Worm (Caenorhabditis elegans) whole organism, L1 larva: ENCODE results near the gene cor-1.

Experiments used
- C16A3.4 ChIP-seq: fragments of 150-350 bp; optimal IDR thresholded peaks from 2 replicates; lab custom pipeline; 2014; ENCODE audit warnings: missing biosample characterization, missing genetic modification characterization
- C34B4.2 ChIP-seq: sonication (generic microtip); optimal IDR thresholded peaks from 2 replicates; lab custom pipeline; 2017; ENCODE audit warnings: mild to moderate bottlenecking, missing genetic modification characterization, missing compliant biosample characterization
- Y116A8C.19 ChIP-seq: sonication (generic microtip); optimal IDR thresholded peaks from 2 replicates; lab custom pipeline; 2016; ENCODE audit warnings: missing compliant biosample characterization, missing genetic modification characterization, borderline replicate concordance
- alr-1 ChIP-seq: fragments of 200-800 bp; sonication (Bioruptor generic); optimal IDR thresholded peaks from 2 replicates; lab custom pipeline; 2018; ENCODE audit warnings: borderline replicate concordance, mild to moderate bottlenecking, missing genetic modification characterization, missing compliant biosample characterization
- aly-2 ChIP-seq: fragments of 150-350 bp; optimal IDR thresholded peaks from 2 replicates; lab custom pipeline; 2014; ENCODE audit warnings: missing biosample characterization, missing genetic modification characterization
- blmp-1 ChIP-seq: fragments of 150-350 bp; optimal IDR thresholded peaks from 2 replicates; lab custom pipeline; 2014; ENCODE audit warnings: missing biosample characterization, missing genetic modification characterization
- ceh-63 ChIP-seq: fragments of 200-800 bp; sonication (Bioruptor generic); optimal IDR thresholded peaks from 2 replicates; lab custom pipeline; 2018; ENCODE audit warnings: mild to moderate bottlenecking, missing genetic modification characterization, missing compliant biosample characterization
- ces-1 ChIP-seq: fragments of 150-350 bp; optimal IDR thresholded peaks from 2 replicates; lab custom pipeline; 2014; ENCODE audit warnings: missing biosample characterization, missing genetic modification reagents, missing genetic modification characterization
- dpl-1 ChIP-seq, 3 experiments: fragments of 150-350 bp in 2 of 3; sonication (generic microtip) in 1 of 3; optimal IDR thresholded peaks; 2 replicates each; lab custom pipeline; 2014 to 2017; ENCODE audit warnings: missing biosample characterization in 3 of 3, missing genetic modification characterization in 3 of 3, missing genetic modification reagents in 3 of 3
- efl-1 ChIP-seq, 4 experiments: fragments of 150-350 bp; optimal IDR thresholded peaks in 3 of 4; peaks in 1 of 4; 1 replicate in 1 of 4; 2 replicates in 3 of 4; lab custom pipeline; 2014; ENCODE audit warnings: missing biosample characterization in 2 of 4, missing genetic modification characterization in 2 of 4, missing genetic modification reagents in 2 of 4
- elt-3 ChIP-seq, 6 experiments: fragments of 150-350 bp in 1 of 6; sonication (generic microtip); optimal IDR thresholded peaks; 2 replicates each; lab custom pipeline; 2017 to 2018; ENCODE audit warnings: missing biosample characterization in 6 of 6, missing genetic modification characterization in 6 of 6, inconsistent platforms in 1 of 6
- fkh-4 ChIP-seq: sonication (generic microtip); optimal IDR thresholded peaks from 2 replicates; lab custom pipeline; 2016; ENCODE audit warnings: missing compliant biosample characterization, missing genetic modification characterization, borderline replicate concordance
- fkh-8 ChIP-seq: sonication (generic microtip); optimal IDR thresholded peaks from 2 replicates; lab custom pipeline; 2016; ENCODE audit warnings: mild to moderate bottlenecking, missing genetic modification characterization, missing compliant biosample characterization
- grh-1 ChIP-seq: fragments of 200-800 bp; sonication (Bioruptor generic); IDR thresholded peaks from 2 replicates; pipeline ENCODE4 v1.3.6; 2022; ENCODE audit warnings: missing genetic modification reagents, missing genetic modification characterization, missing compliant biosample characterization
- hpl-2 ChIP-seq: fragments of 150-350 bp; optimal IDR thresholded peaks from 2 replicates; lab custom pipeline; 2014; ENCODE audit warnings: missing biosample characterization, missing genetic modification reagents, missing genetic modification characterization
- jun-1 ChIP-seq: fragments of 150-350 bp; optimal IDR thresholded peaks from 2 replicates; lab custom pipeline; 2014; ENCODE audit warnings: missing biosample characterization, missing genetic modification reagents, missing genetic modification characterization
- lin-14 ChIP-seq: fragments of 200-800 bp; sonication (Bioruptor generic); optimal IDR thresholded peaks from 2 replicates; lab custom pipeline; 2018; ENCODE audit warnings: mild to moderate bottlenecking, missing genetic modification characterization, moderate library complexity, missing compliant biosample characterization
- lin-35 ChIP-seq, 2 experiments: fragments of 150-350 bp; optimal IDR thresholded peaks; 2 replicates each; lab custom pipeline; 2014; ENCODE audit warnings: missing biosample characterization in 2 of 2, missing genetic modification characterization in 2 of 2, missing genetic modification reagents in 2 of 2
- lin-39 ChIP-seq: fragments of 150-350 bp; optimal IDR thresholded peaks from 2 replicates; lab custom pipeline; 2014; ENCODE audit warnings: missing biosample characterization, missing genetic modification reagents, missing genetic modification characterization
- mab-9 ChIP-seq: fragments of 200-800 bp; sonication (Bioruptor generic); IDR thresholded peaks from 2 replicates; pipeline ENCODE4 v1.3.6; 2022; ENCODE audit warnings: missing genetic modification reagents, missing genetic modification characterization, missing compliant biosample characterization
- mdl-1 ChIP-seq, 2 experiments: fragments of 150-350 bp; optimal IDR thresholded peaks; 2 replicates each; lab custom pipeline; 2014 to 2017; ENCODE audit warnings: missing biosample characterization in 2 of 2, missing genetic modification characterization in 2 of 2, inconsistent platforms in 1 of 2
- mep-1 ChIP-seq: fragments of 150-350 bp; optimal IDR thresholded peaks from 2 replicates; lab custom pipeline; 2014; ENCODE audit warnings: missing biosample characterization, missing genetic modification characterization
- nhr-11 ChIP-seq: fragments of 150-350 bp; optimal IDR thresholded peaks from 2 replicates; lab custom pipeline; 2014; ENCODE audit warnings: missing biosample characterization, missing genetic modification characterization
- nhr-20 ChIP-seq: sonication (generic microtip); optimal IDR thresholded peaks from 2 replicates; lab custom pipeline; 2016; ENCODE audit warnings: mild to moderate bottlenecking, missing genetic modification characterization, missing compliant biosample characterization
- nhr-71 ChIP-seq: sonication (generic microtip); optimal IDR thresholded peaks from 2 replicates; lab custom pipeline; 2016; ENCODE audit warnings: mild to moderate bottlenecking, missing genetic modification characterization, moderate library complexity, missing compliant biosample characterization
- nhr-84 ChIP-seq: sonication (generic microtip); optimal IDR thresholded peaks from 2 replicates; lab custom pipeline; 2017; ENCODE audit warnings: missing biosample characterization, missing genetic modification characterization
- nhr-85 ChIP-seq: sonication (generic microtip); peaks from one replicate; lab custom pipeline; 2016; ENCODE audit warnings: missing genetic modification characterization, inconsistent platforms, missing compliant biosample characterization
- nhr-90 ChIP-seq: sonication (generic microtip); optimal IDR thresholded peaks from 2 replicates; lab custom pipeline; 2016; ENCODE audit warnings: mild to moderate bottlenecking, missing genetic modification characterization, missing compliant biosample characterization; ENCODE audit not compliant: poor library complexity
- pax-3 ChIP-seq: fragments of 200-800 bp; sonication (Bioruptor generic); optimal IDR thresholded peaks from 2 replicates; lab custom pipeline; 2018; ENCODE audit warnings: mild to moderate bottlenecking, missing genetic modification characterization, moderate library complexity, missing compliant biosample characterization
- rnt-1 ChIP-seq: sonication (generic microtip); optimal IDR thresholded peaks from 2 replicates; lab custom pipeline; 2016; ENCODE audit warnings: mild to moderate bottlenecking, missing genetic modification characterization, moderate library complexity, missing compliant biosample characterization
- snu-23 ChIP-seq: sonication (generic microtip); optimal IDR thresholded peaks from 2 replicates; lab custom pipeline; 2016; ENCODE audit warnings: missing genetic modification characterization, missing compliant biosample characterization
- tbx-2 ChIP-seq: sonication (generic microtip); optimal IDR thresholded peaks from 2 replicates; lab custom pipeline; 2016; ENCODE audit warnings: missing genetic modification characterization, missing compliant biosample characterization
- unc-30 ChIP-seq: sonication (generic microtip); optimal IDR thresholded peaks from 2 replicates; lab custom pipeline; 2017; ENCODE audit warnings: missing biosample characterization, missing genetic modification characterization
- unc-62 ChIP-seq: fragments of 150-350 bp; optimal IDR thresholded peaks from 2 replicates; lab custom pipeline; 2014; ENCODE audit warnings: missing biosample characterization, missing genetic modification reagents, missing genetic modification characterization
- unc-86 ChIP-seq: sonication (generic microtip); optimal IDR thresholded peaks from 2 replicates; lab custom pipeline; 2016; ENCODE audit warnings: missing genetic modification characterization, missing compliant biosample characterization
- xbp-1 ChIP-seq: sonication (generic microtip); optimal IDR thresholded peaks from 2 replicates; lab custom pipeline; 2016; ENCODE audit warnings: missing genetic modification characterization, missing compliant biosample characterization
- zag-1 ChIP-seq: fragments of 150-350 bp; optimal IDR thresholded peaks from 2 replicates; lab custom pipeline; 2014; ENCODE audit warnings: missing biosample characterization, missing genetic modification characterization
- zip-4 ChIP-seq: fragments of 200-800 bp; sonication (Bioruptor generic); optimal IDR thresholded peaks from 2 replicates; lab custom pipeline; 2018; ENCODE audit warnings: mild to moderate bottlenecking, missing genetic modification characterization, moderate library complexity, missing compliant biosample characterization

cor-1 gene

ce11 chrIII:10236291-10236871, 12.5 kb upstream of the cor-1 start (continued):
- TF ChIP-seq Y116A8C.19: no peak
- TF ChIP-seq mdl-1 (tag; optimal IDR thresholded peaks at IDR 0.05; lab: Kevin White, UChicago): peak in 1 of 2 experiments; percentile 15
- no peak for TF ChIP-seq C34B4.2 (tag; lab: Kevin White, UChicago)
- TF ChIP-seq ceh-63 (GFP tag; lab: Kevin White, UChicago): no peak
- TF ChIP-seq aly-2 (tag; lab: Kevin White, UChicago): no peak
- TF ChIP-seq lin-39 (tag; lab: Kevin White, UChicago): no peak
- peak in 1 of 2 experiments; percentile 36 for TF ChIP-seq lin-35 (GFP tag; optimal IDR thresholded peaks at IDR 0.05; lab: Kevin White, UChicago)
- no peak for TF ChIP-seq tbx-2 (tag; lab: Kevin White, UChicago)
- peak; percentile 51 for TF ChIP-seq lin-14
- peak in 2 of 6 experiments; percentile 19 to 79 for TF ChIP-seq elt-3 (tag; optimal IDR thresholded peaks at IDR 0.05; lab: Kevin White, UChicago)
- no peak for TF ChIP-seq mab-9 (GFP tag; lab: Robert Waterston, UW)
- no peak for TF ChIP-seq zip-4 (GFP tag; lab: Kevin White, UChicago)
- TF ChIP-seq nhr-85 (tag; lab: Kevin White, UChicago): peak; percentile 52
- no peak for TF ChIP-seq efl-1 (optimal IDR thresholded peaks at IDR 0.05; lab: Kevin White, UChicago)
- no peak for TF ChIP-seq efl-1 (GFP tag; optimal IDR thresholded peaks at IDR 0.05 in 1 of 2; lab: Kevin White, UChicago)
- peak; percentile 39 for TF ChIP-seq snu-23 (GFP tag; lab: Kevin White, UChicago)
- peak; percentile 27 for TF ChIP-seq nhr-20 (tag; lab: Kevin White, UChicago)
- peak; percentile 27 for TF ChIP-seq nhr-90
- no peak for TF ChIP-seq dpl-1 (GFP tag; optimal IDR thresholded peaks at IDR 0.05; lab: Kevin White, UChicago)
- no peak for TF ChIP-seq nhr-84
- TF ChIP-seq mep-1: no peak
- TF ChIP-seq alr-1 (tag; lab: Kevin White, UChicago): no peak
- no peak for TF ChIP-seq unc-62 (GFP tag; lab: Kevin White, UChicago)
- no peak for TF ChIP-seq fkh-4 (tag; lab: Kevin White, UChicago)

DNA sequence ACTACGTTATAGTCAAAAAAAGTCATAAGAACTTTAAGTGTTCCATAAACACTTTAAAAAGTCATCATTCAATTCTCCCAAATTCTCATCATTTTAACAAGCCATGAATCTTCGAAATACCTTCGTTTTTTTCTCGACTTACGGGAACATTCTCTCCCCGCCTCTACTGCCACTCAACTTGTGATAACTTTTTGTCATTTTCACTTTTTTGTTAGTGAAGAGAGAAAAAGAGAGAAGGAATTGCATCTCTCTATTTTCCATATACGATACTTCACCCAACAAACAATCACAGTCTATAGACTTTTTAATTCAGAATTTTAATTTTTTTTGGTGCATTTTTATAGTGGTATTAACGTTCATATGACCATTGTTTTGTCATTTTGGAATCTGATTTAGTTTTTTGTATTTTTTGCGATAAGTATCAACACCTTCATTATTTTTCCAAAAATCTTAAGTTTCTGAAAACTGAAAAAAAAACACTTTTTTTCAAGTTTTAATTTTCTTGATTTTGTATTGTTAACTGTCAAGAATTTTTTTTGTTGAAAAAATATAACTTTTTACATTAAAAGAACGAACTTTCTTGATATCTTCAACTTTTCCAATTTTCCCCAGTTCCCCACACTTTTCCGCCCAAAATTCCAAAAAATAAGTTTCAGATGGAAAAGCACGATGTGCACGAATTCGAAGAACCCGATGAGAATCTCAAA, 10.3 kb upstream of the cor-1 start, which contains the start of gene Y70G10A.3:
Y70G10A.3 (plus strand) TSS at position 657 of the 707 bp plus-strand sequence.
- no peak for TF ChIP-seq grh-1 (GFP tag; lab: Robert Waterston, UW)
- TF ChIP-seq snu-23 (GFP tag; lab: Kevin White, UChicago): peak; percentile 26
- no peak for TF ChIP-seq C16A3.4 (tag; lab: Kevin White, UChicago)
- TF ChIP-seq mdl-1 (tag; optimal IDR thresholded peaks at IDR 0.05; lab: Kevin White, UChicago): no peak
- peak; percentile 16 for TF ChIP-seq lin-14
- TF ChIP-seq fkh-4 (tag; lab: Kevin White, UChicago): no peak
- TF ChIP-seq aly-2 (tag; lab: Kevin White, UChicago): no peak
- peak; percentile 92 for TF ChIP-seq blmp-1 (tag; lab: Kevin White, UChicago)
- TF ChIP-seq hpl-2 (GFP tag; lab: Kevin White, UChicago): no peak
- no peak for TF ChIP-seq nhr-11 (tag; lab: Kevin White, UChicago)
- TF ChIP-seq zag-1 (tag; lab: Kevin White, UChicago): no peak
- peak in 1 of 2 experiments; percentile 5 for TF ChIP-seq lin-35 (GFP tag; optimal IDR thresholded peaks at IDR 0.05; lab: Kevin White, UChicago)
- no peak for TF ChIP-seq dpl-1 (GFP tag; optimal IDR thresholded peaks at IDR 0.05; lab: Kevin White, UChicago)
- TF ChIP-seq ces-1 (GFP tag; lab: Kevin White, UChicago): no peak
- TF ChIP-seq nhr-85 (tag; lab: Kevin White, UChicago): peak; percentile 71
- TF ChIP-seq jun-1 (tag; lab: Kevin White, UChicago): no peak
- no peak for TF ChIP-seq rnt-1 (tag; lab: Kevin White, UChicago)
- TF ChIP-seq fkh-8 (tag; lab: Kevin White, UChicago): no peak
- TF ChIP-seq unc-30 (tag; lab: Kevin White, UChicago): no peak
- no peak for TF ChIP-seq efl-1 (optimal IDR thresholded peaks at IDR 0.05; lab: Kevin White, UChicago)
- no peak for TF ChIP-seq efl-1 (GFP tag; optimal IDR thresholded peaks at IDR 0.05 in 1 of 2; lab: Kevin White, UChicago)
- TF ChIP-seq pax-3 (tag; lab: Kevin White, UChicago): no peak
- no peak for TF ChIP-seq unc-86 (tag; lab: Kevin White, UChicago)
- peak; percentile 9 for TF ChIP-seq nhr-20 (tag; lab: Kevin White, UChicago)
- no peak for TF ChIP-seq xbp-1 (tag; lab: Kevin White, UChicago)
- peak in 1 of 6 experiments; percentile 78 for TF ChIP-seq elt-3 (tag; optimal IDR thresholded peaks at IDR 0.05; lab: Kevin White, UChicago)
- TF ChIP-seq nhr-71 (tag; lab: Kevin White, UChicago): peak; percentile 10
